Fruit fly (Drosophila melanogaster): Measurements from ENCODE around the gene CG32639.

The CG32639 gene

DNA sequence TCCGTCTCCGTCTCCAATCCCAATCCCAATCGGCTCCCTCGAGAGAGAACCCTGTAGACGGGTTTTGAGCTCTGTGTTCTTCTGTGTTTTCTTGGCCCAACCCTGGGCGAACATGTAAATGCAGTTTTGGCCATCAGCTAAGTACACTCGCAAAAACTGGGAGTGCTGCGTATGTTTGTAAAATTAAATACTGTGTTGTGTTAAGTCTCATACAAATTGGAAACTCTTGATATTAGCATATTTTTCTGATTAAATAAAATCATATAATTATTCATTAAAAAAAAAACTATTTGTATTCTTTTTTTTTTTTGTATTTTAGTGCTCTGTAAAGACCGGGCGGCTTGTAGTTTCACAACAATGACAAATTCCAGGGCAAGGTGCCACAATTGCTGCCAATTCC lies 9.4 kb upstream of the CG32639 start:
- peak; percentile 81 for TF ChIP-seq acj6 (GFP tag; optimal IDR thresholded peaks at IDR 0.05)
- peak; percentile 41 for TF ChIP-seq fd59A (GFP tag; optimal IDR thresholded peaks at IDR 0.05)
- peak; percentile 64 for TF ChIP-seq CG34406 (GFP tag; optimal IDR thresholded peaks at IDR 0.05)
- TF ChIP-seq CG1621 (tag; optimal IDR thresholded peaks at IDR 0.05), result peak; percentile 43
- TF ChIP-seq salr (GFP tag; optimal IDR thresholded peaks at IDR 0.05), result peak; percentile 32 to 36
- TF ChIP-seq Sox102F (GFP tag; optimal IDR thresholded peaks at IDR 0.05), result peak; percentile 68
- no peak for TF ChIP-seq Blimp-1 (GFP tag; optimal IDR thresholded peaks at IDR 0.05)
- TF ChIP-seq Gug (GFP tag; IDR thresholded peaks at IDR 0.05), result peak; percentile 27; the same call in 1 of the 2 replicates
- TF ChIP-seq spab (GFP tag; optimal IDR thresholded peaks at IDR 0.05), result peak; percentile 42
- TF ChIP-seq CG4318 (GFP tag; optimal IDR thresholded peaks at IDR 0.05), result peak; percentile 24
- peak; percentile 82 for TF ChIP-seq svp (GFP tag)
- no peak for TF ChIP-seq fd85E (GFP tag; optimal IDR thresholded peaks at IDR 0.05)
- TF ChIP-seq pdm3 (GFP tag; optimal IDR thresholded peaks at IDR 0.05), result peak; percentile 60
- TF ChIP-seq Met (GFP tag; optimal IDR thresholded peaks at IDR 0.05), result peak; percentile 69
- TF ChIP-seq CG6163 (GFP tag; IDR thresholded peaks at IDR 0.05), result peak; percentile 78
- peak; percentile 30 for TF ChIP-seq CG11902 (GFP tag; optimal IDR thresholded peaks at IDR 0.05)
- TF ChIP-seq CG10669 (GFP tag; optimal IDR thresholded peaks at IDR 0.05), result peak; percentile 59
- no peak for TF ChIP-seq CG11294 (GFP tag; IDR thresholded peaks at IDR 0.05)
- peak; percentile 53 for TF ChIP-seq Lpt (GFP tag; optimal IDR thresholded peaks at IDR 0.05)
- TF ChIP-seq esn (GFP tag; optimal IDR thresholded peaks at IDR 0.05), result peak; percentile 73
- TF ChIP-seq ss (GFP tag; optimal IDR thresholded peaks at IDR 0.05), result peak; percentile 70 to 75
- peak; percentile 68 for TF ChIP-seq topi (GFP tag; optimal IDR thresholded peaks at IDR 0.05)
- TF ChIP-seq CG7368 (GFP tag; optimal IDR thresholded peaks at IDR 0.05), result peak; percentile 60
- peak; percentile 42 for TF ChIP-seq vri (GFP tag; optimal IDR thresholded peaks at IDR 0.05)
- TF ChIP-seq CG32006 (GFP tag; optimal IDR thresholded peaks at IDR 0.05), result peak; percentile 58
- no peak for TF ChIP-seq fkh (GFP tag; optimal IDR thresholded peaks at IDR 0.05)
- peak; percentile 25 for TF ChIP-seq CG8319 (GFP tag; optimal IDR thresholded peaks at IDR 0.05)
- peak; percentile 82 for TF ChIP-seq CG10631 (GFP tag; optimal IDR thresholded peaks at IDR 0.05)
- TF ChIP-seq CG11762 (GFP tag; optimal IDR thresholded peaks at IDR 0.05; ENCODE audit: insufficient read depth), result peak; percentile 29
- peak; percentile 54 for TF ChIP-seq net (GFP tag; optimal IDR thresholded peaks at IDR 0.05)
- peak; percentile 3 for TF ChIP-seq Hr4 (GFP tag; optimal IDR thresholded peaks at IDR 0.05)
- peak; percentile 54 for TF ChIP-seq Smox (GFP tag; optimal IDR thresholded peaks at IDR 0.05)
- TF ChIP-seq CG8632 (GFP tag; optimal IDR thresholded peaks at IDR 0.05), result peak; percentile 70
- TF ChIP-seq CG6808 (GFP tag; optimal IDR thresholded peaks at IDR 0.05), result peak; percentile 50
- peak; percentile 41 for TF ChIP-seq cyc (GFP tag; optimal IDR thresholded peaks at IDR 0.05)
- TF ChIP-seq lz (GFP tag; optimal IDR thresholded peaks at IDR 0.05), result peak; percentile 52
- TF ChIP-seq dsx (GFP tag; optimal IDR thresholded peaks at IDR 0.05; ENCODE audit: poor library complexity, severe bottlenecking), result peak; percentile 21
- TF ChIP-seq achi (GFP tag; optimal IDR thresholded peaks at IDR 0.05), result peak; percentile 71
- TF ChIP-seq CG8119 (GFP tag; IDR thresholded peaks at IDR 0.05), result peak; percentile 74
- no peak for TF ChIP-seq Sox15 (GFP tag; optimal IDR thresholded peaks at IDR 0.05)
- TF ChIP-seq Eip78C (GFP tag), result peak; percentile 90
- peak; percentile 54 for TF ChIP-seq Sox14 (GFP tag; optimal IDR thresholded peaks at IDR 0.05)
- no peak for TF ChIP-seq Hr38 (GFP tag; optimal IDR thresholded peaks at IDR 0.05)
- no peak for TF ChIP-seq dac (GFP tag; optimal IDR thresholded peaks at IDR 0.05)
- peak; percentile 15 for TF ChIP-seq CG6276 (GFP tag; optimal IDR thresholded peaks at IDR 0.05)
- peak; percentile 65 for TF ChIP-seq Eip75B (GFP tag; optimal IDR thresholded peaks at IDR 0.05)
- TF ChIP-seq CG16779 (tag; optimal IDR thresholded peaks at IDR 0.05), result peak; percentile 49
- peak; percentile 74 for TF ChIP-seq CG3919 (GFP tag; optimal IDR thresholded peaks at IDR 0.05)
- peak; percentile 28 for TF ChIP-seq CG9139 (GFP tag; optimal IDR thresholded peaks at IDR 0.05)
- TF ChIP-seq CG6854 (GFP tag; optimal IDR thresholded peaks at IDR 0.05), result no peak
- peak; percentile 30 for TF ChIP-seq Ets21C (GFP tag; optimal IDR thresholded peaks at IDR 0.05)
- peak; percentile 81 for TF ChIP-seq CG15336 (GFP tag; IDR thresholded peaks at IDR 0.05)
